Worm (Caenorhabditis elegans) whole organism, early embryonic: ENCODE measurements around the gene T01G1.4.

Experiments
- F13C5.2 ChIP-seq: sonication (generic microtip); optimal IDR thresholded peaks from 2 replicates; lab custom pipeline; 2017; ENCODE audit warnings: mild to moderate bottlenecking, missing genetic modification characterization, inconsistent platforms, missing compliant biosample characterization
- aly-1 ChIP-seq: sonication (generic microtip); optimal IDR thresholded peaks from 2 replicates; lab custom pipeline; 2016; ENCODE audit warnings: missing genetic modification characterization, missing compliant biosample characterization
- ama-1 ChIP-seq: fragments of 150-350 bp; optimal IDR thresholded peaks from 2 replicates; lab custom pipeline; 2014
- ceh-36 ChIP-seq: sonication (generic microtip); optimal IDR thresholded peaks from 2 replicates; lab custom pipeline; 2016; ENCODE audit warnings: missing genetic modification characterization, inconsistent platforms, missing compliant biosample characterization
- ets-7 ChIP-seq: sonication (generic microtip); optimal IDR thresholded peaks from 2 replicates; lab custom pipeline; 2016; ENCODE audit warnings: missing genotype, missing genetic modification characterization, missing compliant biosample characterization
- hmbx-1 ChIP-seq: sonication (generic microtip); optimal IDR thresholded peaks from 2 replicates; lab custom pipeline; 2016; ENCODE audit warnings: mild to moderate bottlenecking, missing genetic modification characterization, missing compliant biosample characterization
- hmg-4 ChIP-seq: fragments of 200-800 bp; sonication (Bioruptor generic); optimal IDR thresholded peaks from 2 replicates; lab custom pipeline; 2018; ENCODE audit warnings: mild to moderate bottlenecking, missing genetic modification characterization, missing compliant biosample characterization
- hnd-1 ChIP-seq: sonication (generic microtip); optimal IDR thresholded peaks from 2 replicates; lab custom pipeline; 2016; ENCODE audit warnings: missing genetic modification characterization, missing compliant biosample characterization
- scrt-1 ChIP-seq: fragments of 200-800 bp; sonication (Bioruptor generic); IDR thresholded peaks from 2 replicates; pipeline ENCODE4 v1.3.6; 2022; ENCODE audit warnings: missing genetic modification characterization, missing compliant biosample characterization
- sea-1 ChIP-seq: fragments of 200-800 bp; sonication (Bioruptor generic); conservative IDR thresholded peaks from 2 replicates; pipeline ENCODE4 v1.3.6; 2022; ENCODE audit warnings: missing genetic modification characterization, missing compliant biosample characterization
- tbx-37 ChIP-seq: fragments of 200-800 bp; sonication (Bioruptor generic); conservative IDR thresholded peaks from 2 replicates; pipeline ENCODE4 v1.3.6; 2022; ENCODE audit warnings: missing genetic modification reagents, missing genetic modification characterization, missing compliant biosample characterization
- tra-4 ChIP-seq: sonication (generic microtip); optimal IDR thresholded peaks from 2 replicates; lab custom pipeline; 2017; ENCODE audit warnings: missing genetic modification characterization, missing compliant biosample characterization

DNA sequence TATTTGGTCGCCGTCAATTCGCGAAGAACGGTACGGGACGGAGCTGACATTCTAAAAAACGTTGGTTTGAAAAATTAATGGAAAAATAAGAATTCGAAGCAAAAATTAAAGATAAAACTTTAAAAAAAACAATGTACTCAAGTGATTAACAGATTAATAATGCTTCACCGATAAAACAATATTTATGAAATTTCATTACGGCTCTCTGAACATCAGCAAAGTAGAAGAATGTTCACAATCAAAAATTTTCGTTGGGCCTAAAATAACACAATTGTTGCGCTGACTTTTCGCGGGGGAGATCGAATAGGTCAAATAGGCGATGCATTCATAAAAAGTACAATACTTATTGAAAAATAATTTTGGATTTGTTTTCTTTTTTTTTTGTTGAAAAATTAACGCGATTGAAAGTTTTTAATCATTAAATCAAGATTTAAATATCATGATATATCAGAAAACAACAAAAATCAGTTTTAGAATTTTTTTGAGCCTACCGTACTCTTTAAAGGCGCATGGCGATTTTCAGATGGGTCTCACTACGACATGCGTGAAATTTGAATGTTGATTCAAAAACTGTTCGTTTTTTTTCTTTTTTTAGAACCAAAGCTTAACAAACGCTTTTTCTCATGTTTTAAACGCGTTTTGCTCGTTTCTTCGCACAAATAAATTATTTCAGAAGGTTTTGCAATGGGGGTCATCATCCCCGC lies 42.1 kb upstream of the T01G1.4 start, which contains the start of the genes memi-3 and cyp-31A2:
- TF ChIP-seq sea-1 (GFP tag; lab: Robert Waterston, UW) = no peak
- TF ChIP-seq aly-1 = no peak
- no peak for TF ChIP-seq hmg-4 (GFP tag; lab: Kevin White, UChicago)
- no peak for TF ChIP-seq hnd-1
- no peak for TF ChIP-seq tbx-37 (GFP tag; lab: Robert Waterston, UW)
- TF ChIP-seq ama-1 = no peak
- TF ChIP-seq F13C5.2 = no peak
- no peak for TF ChIP-seq ets-7 (tag; lab: Kevin White, UChicago)
- no peak for TF ChIP-seq hmbx-1 (tag; lab: Kevin White, UChicago)
- no peak for TF ChIP-seq tra-4 (tag; lab: Kevin White, UChicago)
- no peak for TF ChIP-seq scrt-1 (GFP tag; lab: Robert Waterston, UW)
- TF ChIP-seq ceh-36 (tag; lab: Kevin White, UChicago) = no peak
